Worm (Caenorhabditis elegans) whole organism, L4 larva: ENCODE results near the gene gpr-1.
A peak's percentile ranks its signal among the peaks of the same experiment; 100 is the strongest.

Experiments
- D1046.2 ChIP-seq: fragments of 200-800 bp; sonication (Bioruptor generic); IDR thresholded peaks from 2 replicates; pipeline ENCODE4 v1.3.6; 2022; ENCODE audit warnings: missing genetic modification characterization, missing compliant biosample characterization
- R02D3.7 ChIP-seq: fragments of 150-350 bp; sonication (generic microtip); optimal IDR thresholded peaks from 3 replicates; lab custom pipeline; 2014; ENCODE audit warnings: missing biosample characterization, missing genetic modification characterization
- T20F7.1 ChIP-seq: fragments of 200-800 bp; sonication (Bioruptor generic); optimal IDR thresholded peaks from 2 replicates; lab custom pipeline; 2018; ENCODE audit warnings: mild to moderate bottlenecking, missing genetic modification characterization, missing compliant biosample characterization
- T26A8.4 ChIP-seq: fragments of 200-800 bp; sonication (Bioruptor generic); IDR thresholded peaks from 2 replicates; pipeline ENCODE4 v1.3.6; 2022; ENCODE audit warnings: missing genetic modification characterization, missing compliant biosample characterization
- Y48G9A.11 ChIP-seq: fragments of 200-800 bp; sonication (Bioruptor generic); IDR thresholded peaks from 2 replicates; pipeline ENCODE4 v1.3.6; 2022; ENCODE audit warnings: missing genetic modification reagents, missing genetic modification characterization, missing compliant biosample characterization
- Y5F2A.4 ChIP-seq: fragments of 200-800 bp; sonication (Bioruptor generic); optimal IDR thresholded peaks from 2 replicates; lab custom pipeline; 2018; ENCODE audit warnings: mild to moderate bottlenecking, missing genetic modification characterization, missing compliant biosample characterization
- ZK337.2 ChIP-seq: fragments of 200-800 bp; sonication (Bioruptor generic); IDR thresholded peaks from 2 replicates; pipeline ENCODE4 v1.3.6; 2022; ENCODE audit warnings: missing genetic modification reagents, missing genetic modification characterization, missing compliant biosample characterization
- ZK546.5 ChIP-seq, 2 experiments: sonication (generic microtip); optimal IDR thresholded peaks; 2 replicates each; lab custom pipeline; 2017; ENCODE audit warnings: missing biosample characterization in 2 of 2, missing genetic modification characterization in 2 of 2
- aha-1 ChIP-seq: fragments of 150-350 bp; peaks from one replicate; lab custom pipeline; 2014; ENCODE audit warnings: missing biosample characterization, missing genetic modification characterization
- ama-1 ChIP-seq: fragments of 150-350 bp; optimal IDR thresholded peaks from 2 replicates; lab custom pipeline; 2014; ENCODE audit warnings: inconsistent platforms, mixed read lengths
- arid-1 ChIP-seq: fragments of 200-800 bp; sonication (Bioruptor generic); conservative IDR thresholded peaks from 2 replicates; pipeline ENCODE4 v1.3.6; 2022; ENCODE audit warnings: missing genetic modification reagents, missing genetic modification characterization, missing compliant biosample characterization
- ceh-28 ChIP-seq: fragments of 150-350 bp; optimal IDR thresholded peaks from 2 replicates; lab custom pipeline; 2014; ENCODE audit warnings: missing biosample characterization, missing genetic modification reagents, missing genetic modification characterization
- ctbp-1 ChIP-seq: fragments of 200-800 bp; sonication (Bioruptor generic); IDR thresholded peaks from 2 replicates; pipeline ENCODE4 v1.3.6; 2022; ENCODE audit warnings: missing genetic modification reagents, missing genetic modification characterization, missing compliant biosample characterization
- dmd-6 ChIP-seq: fragments of 200-800 bp; sonication (Bioruptor generic); IDR thresholded peaks from 2 replicates; pipeline ENCODE4 v1.3.6; 2022; ENCODE audit warnings: missing genetic modification reagents, missing genetic modification characterization, missing compliant biosample characterization
- dpl-1 ChIP-seq: fragments of 150-350 bp; optimal IDR thresholded peaks from 2 replicates; lab custom pipeline; 2014; ENCODE audit warnings: missing biosample characterization, missing genetic modification reagents, missing genetic modification characterization
- dve-1 ChIP-seq: sonication (generic microtip); optimal IDR thresholded peaks from 2 replicates; lab custom pipeline; 2017; ENCODE audit warnings: antibody characterized with exemption, mild to moderate bottlenecking, missing genetic modification characterization, missing compliant biosample characterization; ENCODE audit not compliant: insufficient read depth
- egl-43 ChIP-seq: fragments of 200-800 bp; sonication (Bioruptor generic); IDR thresholded peaks from 2 replicates; pipeline ENCODE4 v1.3.6; 2022; ENCODE audit warnings: missing genetic modification reagents, missing genetic modification characterization, missing compliant biosample characterization
- hif-1 ChIP-seq, 2 experiments: sonication (generic microtip); optimal IDR thresholded peaks; 2 replicates each; lab custom pipeline; 2016 to 2017; ENCODE audit warnings: missing compliant biosample characterization in 2 of 2, missing genetic modification characterization in 2 of 2, missing genetic modification reagents in 2 of 2, missing genotype in 2 of 2, mild to moderate bottlenecking in 1 of 2
- hlh-11 ChIP-seq: fragments of 200-800 bp; sonication (Bioruptor generic); optimal IDR thresholded peaks from 2 replicates; lab custom pipeline; 2018; ENCODE audit warnings: mild to moderate bottlenecking, missing genetic modification characterization, missing compliant biosample characterization
- hlh-30 ChIP-seq: sonication (generic microtip); optimal IDR thresholded peaks from 2 replicates; lab custom pipeline; 2017; ENCODE audit warnings: antibody characterized with exemption, mild to moderate bottlenecking, missing genetic modification characterization, missing compliant biosample characterization; ENCODE audit not compliant: insufficient read depth
- hmg-1.1 ChIP-seq: fragments of 200-800 bp; sonication (Bioruptor generic); IDR thresholded peaks from 2 replicates; pipeline ENCODE4 v1.3.6; 2022; ENCODE audit warnings: missing genetic modification reagents, missing genetic modification characterization, missing compliant biosample characterization
- lin-13 ChIP-seq: fragments of 150-350 bp; optimal IDR thresholded peaks from 2 replicates; lab custom pipeline; 2014; ENCODE audit warnings: missing biosample characterization, missing genetic modification reagents, missing genetic modification characterization
- lin-29 ChIP-seq: fragments of 200-800 bp; sonication (Bioruptor generic); IDR thresholded peaks from 2 replicates; pipeline ENCODE4 v1.3.6; 2022; ENCODE audit warnings: missing genetic modification reagents, missing genetic modification characterization, missing compliant biosample characterization
- lir-3 ChIP-seq: sonication (generic microtip); optimal IDR thresholded peaks from 2 replicates; lab custom pipeline; 2016; ENCODE audit warnings: mild to moderate bottlenecking, missing genetic modification characterization, missing compliant biosample characterization
- lsy-2 ChIP-seq, 2 experiments: fragments of 150-350 bp in 1 of 2; sonication (generic microtip) in 1 of 2; optimal IDR thresholded peaks; 2 replicates each; lab custom pipeline; 2014 to 2017; ENCODE audit warnings: missing biosample characterization in 2 of 2, missing genetic modification characterization in 2 of 2
- mdt-29 ChIP-seq: fragments of 200-800 bp; sonication (Bioruptor generic); IDR thresholded peaks from 2 replicates; pipeline ENCODE4 v1.3.6; 2022; ENCODE audit warnings: missing genetic modification reagents, missing genetic modification characterization, missing compliant biosample characterization
- mep-1 ChIP-seq: fragments of 150-350 bp; sonication (generic microtip); optimal IDR thresholded peaks from 3 replicates; lab custom pipeline; 2014; ENCODE audit warnings: missing biosample characterization, missing genetic modification characterization
- mes-2 ChIP-seq: sonication (generic microtip); optimal IDR thresholded peaks from 2 replicates; lab custom pipeline; 2016; ENCODE audit warnings: missing genotype, mild to moderate bottlenecking, missing genetic modification characterization, missing compliant biosample characterization; ENCODE audit not compliant: poor library complexity, severe bottlenecking
- mxl-2 ChIP-seq: fragments of 200-800 bp; sonication (Bioruptor generic); conservative IDR thresholded peaks from 2 replicates; pipeline ENCODE4 v1.3.6; 2022; ENCODE audit warnings: missing genetic modification reagents, missing genetic modification characterization, missing compliant biosample characterization
- nhr-102 ChIP-seq: sonication (generic microtip); optimal IDR thresholded peaks from 2 replicates; lab custom pipeline; 2016; ENCODE audit warnings: mild to moderate bottlenecking, missing genetic modification characterization, moderate library complexity, missing compliant biosample characterization
- nhr-237 ChIP-seq: sonication (generic microtip); optimal IDR thresholded peaks from 2 replicates; lab custom pipeline; 2017; ENCODE audit warnings: missing biosample characterization, missing genetic modification characterization
- nhr-25 ChIP-seq: sonication (generic microtip); optimal IDR thresholded peaks from 2 replicates; lab custom pipeline; 2017; ENCODE audit warnings: missing genetic modification characterization, mild to moderate bottlenecking, missing compliant biosample characterization, antibody characterized with exemption, moderate library complexity, borderline replicate concordance; ENCODE audit not compliant: insufficient read depth
- nhr-41 ChIP-seq: fragments of 200-800 bp; sonication (Bioruptor generic); IDR thresholded peaks from 2 replicates; pipeline ENCODE4 v1.3.6; 2022; ENCODE audit warnings: missing genetic modification reagents, missing genetic modification characterization, missing compliant biosample characterization
- nhr-6 ChIP-seq: fragments of 150-350 bp; optimal IDR thresholded peaks from 2 replicates; lab custom pipeline; 2014; ENCODE audit warnings: missing biosample characterization, missing genetic modification characterization
- nhr-77 ChIP-seq: fragments of 150-350 bp; optimal IDR thresholded peaks from 2 replicates; lab custom pipeline; 2014; ENCODE audit warnings: missing biosample characterization, missing genetic modification characterization
- pha-4 ChIP-seq, 2 experiments: fragments of 150-350 bp in 1 of 2; fragments of 200-800 bp in 1 of 2; sonication (Bioruptor generic) in 1 of 2; IDR thresholded peaks in 1 of 2; optimal IDR thresholded peaks in 1 of 2; 2 replicates each; pipeline versions ENCODE4 v1.3.6 to Lab custom; 2014 to 2022; ENCODE audit warnings: missing genetic modification characterization in 2 of 2, missing genetic modification reagents in 2 of 2, missing biosample characterization in 1 of 2, missing compliant biosample characterization in 1 of 2
- php-3 ChIP-seq: fragments of 200-800 bp; sonication (Bioruptor generic); IDR thresholded peaks from 2 replicates; pipeline ENCODE4 v1.3.6; 2022; ENCODE audit warnings: missing genetic modification reagents, missing genetic modification characterization, missing compliant biosample characterization
- set-16 ChIP-seq: fragments of 200-800 bp; sonication (Bioruptor generic); IDR thresholded peaks from 2 replicates; pipeline ENCODE4 v1.3.6; 2022; ENCODE audit warnings: missing genetic modification reagents, missing genetic modification characterization, missing compliant biosample characterization
- snpc-4 ChIP-seq: fragments of 150-350 bp; optimal IDR thresholded peaks from 2 replicates; lab custom pipeline; 2014; ENCODE audit warnings: missing biosample characterization, missing genetic modification characterization
- spr-1 ChIP-seq: sonication (generic microtip); optimal IDR thresholded peaks from 2 replicates; lab custom pipeline; 2016; ENCODE audit warnings: mild to moderate bottlenecking, missing genetic modification characterization, missing compliant biosample characterization
- unc-39 ChIP-seq: sonication (generic microtip); optimal IDR thresholded peaks from 2 replicates; lab custom pipeline; 2017; ENCODE audit warnings: missing biosample characterization, missing genetic modification characterization
- unc-62 ChIP-seq, 3 experiments: fragments of 150-350 bp in 1 of 3; sonication (generic microtip); optimal IDR thresholded peaks in 2 of 3; peaks in 1 of 3; 1 replicate in 1 of 3; 2 replicates in 2 of 3; lab custom pipeline; 2014 to 2017; ENCODE audit warnings: missing biosample characterization in 3 of 3, missing genetic modification characterization in 3 of 3, missing genetic modification reagents in 3 of 3, missing genotype in 1 of 3
- vab-7 ChIP-seq: fragments of 200-800 bp; sonication (Bioruptor generic); IDR thresholded peaks from 2 replicates; pipeline ENCODE4 v1.3.6; 2022; ENCODE audit warnings: missing genetic modification reagents, missing genetic modification characterization, missing compliant biosample characterization
- zag-1 ChIP-seq: fragments of 150-350 bp; optimal IDR thresholded peaks from 2 replicates; lab custom pipeline; 2014; ENCODE audit warnings: missing biosample characterization, missing genetic modification characterization
- zfp-3 ChIP-seq: fragments of 200-800 bp; sonication (Bioruptor generic); conservative IDR thresholded peaks from 2 replicates; pipeline ENCODE4 v1.3.6; 2022; ENCODE audit warnings: missing genetic modification reagents, missing genetic modification characterization, missing compliant biosample characterization

The gpr-1 gene

ce11 chrIII:8657676-8658366 lies 29.1 kb downstream of the gpr-1 start:
- no peak for TF ChIP-seq vab-7
- TF ChIP-seq mdt-29 = no peak
- no peak for TF ChIP-seq pha-4 (GFP tag; IDR thresholded peaks at IDR 0.05; lab: Robert Waterston, UW)
- no peak for TF ChIP-seq pha-4 (tag; optimal IDR thresholded peaks at IDR 0.05; lab: Kevin White, UChicago)
- peak; percentile 97 for TF ChIP-seq aha-1 (tag; lab: Kevin White, UChicago)
- no peak for TF ChIP-seq dve-1 (tag; lab: Kevin White, UChicago)

- TF ChIP-seq ceh-28 (peak; percentile 32), R02D3.7 (tag; lab: Kevin White, UChicago) (no peak), lin-29 (GFP tag; lab: Robert Waterston, UW) (no peak), ama-1 (peak; percentile 79), mxl-2 (GFP tag; lab: Robert Waterston, UW) (peak; percentile 93), hif-1 (tag; optimal IDR thresholded peaks at IDR 0.05; lab: Kevin White, UChicago) (peak; percentile 88 to 90), ctbp-1 (GFP tag; lab: Robert Waterston, UW) (peak; percentile 71), lsy-2 (tag; optimal IDR thresholded peaks at IDR 0.05; lab: Kevin White, UChicago) (peak; percentile 74 to 87), dmd-6 (GFP tag; lab: Robert Waterston, UW) (peak; percentile 93), snpc-4 (tag; lab: Kevin White, UChicago) (no peak), mes-2 (no peak), zfp-3 (GFP tag; lab: Robert Waterston, UW) (0 out of 2 replicates have a peak, but pooled peaks have one; percentile 70), unc-62 (GFP tag; optimal IDR thresholded peaks at IDR 0.05 in 1 of 2; lab: Kevin White, UChicago) (peak; percentile 45 to 99), unc-62 (tag; optimal IDR thresholded peaks at IDR 0.05; lab: Kevin White, UChicago) (peak; percentile 31), D1046.2 (no peak), Y5F2A.4 (no peak), nhr-237 (tag; lab: Kevin White, UChicago) (no peak), lin-13 (GFP tag; lab: Kevin White, UChicago) (peak; percentile 74), nhr-25 (peak; percentile 72), T26A8.4 (GFP tag; lab: Robert Waterston, UW) (peak; percentile 77; the same call in 1 of the 2 replicates), T20F7.1 (GFP tag; lab: Kevin White, UChicago) (peak; percentile 82), arid-1 (GFP tag; lab: Robert Waterston, UW) (0 out of 2 replicates have a peak, but pooled peaks have one; percentile 36), php-3 (GFP tag; lab: Robert Waterston, UW) (peak; percentile 96), spr-1 (peak; percentile 72), hmg-1.1 (GFP tag; lab: Robert Waterston, UW) (peak; percentile 78), lir-3 (tag; lab: Kevin White, UChicago) (no peak), vab-7 (no peak), nhr-77 (tag; lab: Kevin White, UChicago) (peak; percentile 91), unc-39 (no peak), hlh-11 (tag; lab: Kevin White, UChicago) (peak; percentile 99), aha-1 (tag; lab: Kevin White, UChicago) (peak; percentile 70), dpl-1 (peak; percentile 58), pha-4 (GFP tag; IDR thresholded peaks at IDR 0.05; lab: Robert Waterston, UW) (peak; percentile 77), pha-4 (tag; optimal IDR thresholded peaks at IDR 0.05; lab: Kevin White, UChicago) (peak; percentile 97), nhr-102 (tag; lab: Kevin White, UChicago) (peak; percentile 94), ZK337.2 (no peak), hlh-30 (tag; lab: Kevin White, UChicago) (peak; percentile 96), set-16 (GFP tag; lab: Robert Waterston, UW) (peak; percentile 23; the same call in 1 of the 2 replicates), Y48G9A.11 (GFP tag; lab: Robert Waterston, UW) (no peak), zag-1 (tag; lab: Kevin White, UChicago) (no peak), nhr-6 (no peak), mep-1 (peak; percentile 90), nhr-41 (no peak), egl-43 (GFP tag; lab: Robert Waterston, UW) (no peak), ZK546.5 (tag; optimal IDR thresholded peaks at IDR 0.05; lab: Kevin White, UChicago) (no peak)
Measured at ce11 chrIII:8658367-8658761, 29.6 kb downstream of the gpr-1 start.
